Worm (Caenorhabditis elegans) whole organism, late embryonic: ENCODE measurements around the gene H43E16.1.

Source experiments
- F13H6.1 ChIP-seq: sonication (generic microtip); optimal IDR thresholded peaks from 2 replicates; lab custom pipeline; 2016; ENCODE audit warnings: missing genetic modification characterization, missing compliant biosample characterization
- ceh-48 ChIP-seq: sonication (generic microtip); optimal IDR thresholded peaks from 2 replicates; lab custom pipeline; 2016; ENCODE audit warnings: missing genetic modification characterization, inconsistent platforms, missing compliant biosample characterization
- fkh-10 ChIP-seq: fragments of 150-350 bp; optimal IDR thresholded peaks from 2 replicates; lab custom pipeline; 2014; ENCODE audit warnings: missing biosample characterization, missing genetic modification reagents, missing genetic modification characterization
- pag-3 ChIP-seq: sonication (generic microtip); optimal IDR thresholded peaks from 2 replicates; lab custom pipeline; 2016; ENCODE audit warnings: missing compliant biosample characterization, missing genetic modification characterization, borderline replicate concordance
- unc-3 ChIP-seq, 2 experiments: fragments of 200-800 bp in 1 of 2; sonication (Bioruptor generic) in 1 of 2; sonication (generic microtip) in 1 of 2; conservative IDR thresholded peaks in 1 of 2; optimal IDR thresholded peaks in 1 of 2; 2 replicates each; pipeline versions ENCODE4 v1.3.6 to Lab custom; 2016 to 2022; ENCODE audit warnings: missing compliant biosample characterization in 2 of 2, missing genetic modification characterization in 2 of 2, missing genetic modification reagents in 1 of 2
- unc-42 ChIP-seq: sonication (generic microtip); optimal IDR thresholded peaks from 2 replicates; lab custom pipeline; 2016; ENCODE audit warnings: missing genotype, missing genetic modification characterization, missing compliant biosample characterization

DNA sequence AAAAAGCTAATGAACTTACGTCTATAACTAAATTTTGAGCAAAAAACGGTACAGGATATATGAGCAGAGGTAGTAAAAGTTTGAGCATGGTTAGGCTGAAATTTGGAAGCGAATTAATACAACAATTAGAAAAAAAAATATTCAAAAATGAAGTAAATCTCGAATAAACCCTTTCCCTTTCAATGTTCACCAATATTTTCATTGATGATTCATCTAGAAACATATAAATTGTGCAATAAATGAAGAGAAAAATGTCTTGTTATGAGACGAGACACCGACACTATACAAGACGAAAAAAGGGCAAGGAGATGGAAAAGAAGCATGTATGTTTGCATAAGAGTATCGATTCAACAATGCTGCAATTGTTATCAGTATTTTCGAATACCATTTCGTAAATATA, 48.8 kb upstream of the H43E16.1 start, which contains the start of gene F54H5.14:
- TF ChIP-seq F13H6.1 (tag; lab: Kevin White, UChicago) (no peak), unc-3 (GFP tag; conservative IDR thresholded peaks at IDR 0.05; lab: Robert Waterston, UW) (no peak), unc-3 (tag; optimal IDR thresholded peaks at IDR 0.05; lab: Kevin White, UChicago) (no peak), fkh-10 (GFP tag; lab: Kevin White, UChicago) (no peak), ceh-48 (tag; lab: Kevin White, UChicago) (no peak), unc-42 (tag; lab: Kevin White, UChicago) (no peak), pag-3 (tag; lab: Kevin White, UChicago) (no peak)
